Worm (Caenorhabditis elegans) whole organism, L2 larva: ENCODE measurements around the gene eral-1.

Experiments used
- F13H6.1 ChIP-seq: sonication (generic microtip); optimal IDR thresholded peaks from 2 replicates; lab custom pipeline; 2016; ENCODE audit warnings: missing genetic modification characterization, missing compliant biosample characterization
- ama-1 ChIP-seq: fragments of 150-350 bp; optimal IDR thresholded peaks from 2 replicates; lab custom pipeline; 2018; ENCODE audit warnings: inconsistent platforms
- blmp-1 ChIP-seq: sonication (generic microtip); optimal IDR thresholded peaks from 2 replicates; lab custom pipeline; 2017; ENCODE audit warnings: missing genetic modification characterization, mild to moderate bottlenecking, missing compliant biosample characterization, antibody characterized with exemption, moderate library complexity; ENCODE audit not compliant: insufficient read depth
- ceh-16 ChIP-seq: fragments of 150-350 bp; optimal IDR thresholded peaks from 2 replicates; lab custom pipeline; 2014; ENCODE audit warnings: missing biosample characterization, missing genetic modification characterization
- crh-2 ChIP-seq: sonication (generic microtip); optimal IDR thresholded peaks from 2 replicates; lab custom pipeline; 2017; ENCODE audit warnings: missing biosample characterization, missing genetic modification characterization
- egl-27 ChIP-seq: sonication (generic microtip); optimal IDR thresholded peaks from 3 replicates; lab custom pipeline; 2017; ENCODE audit warnings: missing biosample characterization, missing genetic modification reagents, missing genetic modification characterization
- fos-1 ChIP-seq: fragments of 150-350 bp; optimal IDR thresholded peaks from 2 replicates; lab custom pipeline; 2014; ENCODE audit warnings: missing biosample characterization, missing genetic modification characterization
- gmeb-1 ChIP-seq: fragments of 150-350 bp; optimal IDR thresholded peaks from 2 replicates; lab custom pipeline; 2014; ENCODE audit warnings: missing biosample characterization, missing genetic modification characterization
- lin-11 ChIP-seq: fragments of 150-350 bp; sonication (generic microtip); optimal IDR thresholded peaks from 2 replicates; lab custom pipeline; 2014; ENCODE audit warnings: missing biosample characterization, missing genetic modification characterization, inconsistent platforms, mixed read lengths
- lin-13 ChIP-seq: fragments of 150-350 bp; optimal IDR thresholded peaks from 2 replicates; lab custom pipeline; 2014; ENCODE audit warnings: missing biosample characterization, missing genetic modification reagents, missing genetic modification characterization
- lin-39 ChIP-seq: fragments of 150-350 bp; optimal IDR thresholded peaks from 2 replicates; lab custom pipeline; 2014; ENCODE audit warnings: missing biosample characterization, missing genetic modification reagents, missing genetic modification characterization
- lsy-2 ChIP-seq, 2 experiments: fragments of 150-350 bp in 1 of 2; sonication (generic microtip) in 1 of 2; optimal IDR thresholded peaks; 2 replicates each; lab custom pipeline; 2014 to 2017; ENCODE audit warnings: missing biosample characterization in 2 of 2, missing genetic modification characterization in 2 of 2
- mab-5 ChIP-seq: fragments of 150-350 bp; optimal IDR thresholded peaks from 2 replicates; lab custom pipeline; 2014; ENCODE audit warnings: missing biosample characterization, missing genetic modification characterization
- mbf-1 ChIP-seq: sonication (generic microtip); optimal IDR thresholded peaks from 2 replicates; lab custom pipeline; 2017; ENCODE audit warnings: missing biosample characterization, missing genetic modification characterization
- mdl-1 ChIP-seq, 2 experiments: fragments of 150-350 bp in 1 of 2; sonication (generic microtip) in 1 of 2; optimal IDR thresholded peaks; 2 replicates each; lab custom pipeline; 2017; ENCODE audit warnings: missing biosample characterization in 2 of 2, missing genetic modification characterization in 2 of 2
- nhr-11 ChIP-seq: fragments of 150-350 bp; optimal IDR thresholded peaks from 2 replicates; lab custom pipeline; 2014; ENCODE audit warnings: missing biosample characterization, missing genetic modification characterization
- nhr-12 ChIP-seq: fragments of 150-350 bp; optimal IDR thresholded peaks from 2 replicates; lab custom pipeline; 2014; ENCODE audit warnings: missing biosample characterization, missing genetic modification characterization
- nhr-129 ChIP-seq: fragments of 150-350 bp; optimal IDR thresholded peaks from 2 replicates; lab custom pipeline; 2014; ENCODE audit warnings: missing biosample characterization, missing genetic modification characterization
- nhr-21 ChIP-seq: fragments of 150-350 bp; optimal IDR thresholded peaks from 2 replicates; lab custom pipeline; 2014; ENCODE audit warnings: missing biosample characterization, missing genetic modification characterization
- nhr-25 ChIP-seq: fragments of 150-350 bp; sonication (generic microtip); optimal IDR thresholded peaks from 3 replicates; lab custom pipeline; 2014; ENCODE audit warnings: missing biosample characterization, missing genetic modification characterization
- sma-3 ChIP-seq: sonication (generic microtip); optimal IDR thresholded peaks from 2 replicates; lab custom pipeline; 2016; ENCODE audit warnings: missing genetic modification reagents, missing genetic modification characterization, missing compliant biosample characterization
- sma-9 ChIP-seq, 2 experiments: fragments of 150-350 bp in 1 of 2; sonication (generic microtip) in 1 of 2; optimal IDR thresholded peaks; 2 replicates each; lab custom pipeline; 2014 to 2016; ENCODE audit warnings: missing genetic modification characterization in 2 of 2, mild to moderate bottlenecking in 1 of 2, missing biosample characterization in 1 of 2, missing compliant biosample characterization in 1 of 2, missing genetic modification reagents in 1 of 2, moderate library complexity in 1 of 2
- snpc-4 ChIP-seq: fragments of 150-350 bp; optimal IDR thresholded peaks from 2 replicates; lab custom pipeline; 2014; ENCODE audit warnings: missing biosample characterization, missing genetic modification characterization
- unc-39 ChIP-seq: fragments of 150-350 bp; optimal IDR thresholded peaks from 2 replicates; lab custom pipeline; 2014; ENCODE audit warnings: missing biosample characterization, missing genetic modification characterization
- unc-55 ChIP-seq: fragments of 150-350 bp; sonication (generic microtip); optimal IDR thresholded peaks from 3 replicates; lab custom pipeline; 2014; ENCODE audit warnings: missing biosample characterization, missing genetic modification reagents, missing genetic modification characterization
- unc-62 ChIP-seq: fragments of 150-350 bp; optimal IDR thresholded peaks from 2 replicates; lab custom pipeline; 2014; ENCODE audit warnings: missing biosample characterization, missing genetic modification reagents, missing genetic modification characterization
- zag-1 ChIP-seq: fragments of 150-350 bp; optimal IDR thresholded peaks from 2 replicates; lab custom pipeline; 2014; ENCODE audit warnings: missing biosample characterization, missing genetic modification characterization
- ztf-1 ChIP-seq: fragments of 200-800 bp; sonication (Bioruptor generic); conservative IDR thresholded peaks from 2 replicates; pipeline ENCODE4 v1.3.6; 2022; ENCODE audit warnings: missing genetic modification characterization, missing compliant biosample characterization
- ztf-4 ChIP-seq: fragments of 150-350 bp; optimal IDR thresholded peaks from 2 replicates; lab custom pipeline; 2014; ENCODE audit warnings: missing biosample characterization, missing genetic modification characterization

Gene eral-1

ce11 chrII:9576707-9577106, 12.9 kb downstream of the eral-1 start:
- TF ChIP-seq mab-5 (tag; lab: Kevin White, UChicago) = peak; percentile 74
- TF ChIP-seq ceh-16 (tag; lab: Kevin White, UChicago) = no peak
- peak; percentile 14 for TF ChIP-seq crh-2 (tag; lab: Kevin White, UChicago)

ce11 chrII:9575670-9576069, 13.9 kb downstream of the eral-1 start, which contains the start of gene exc-7:
Gene exc-7 (plus strand): TSS chrII:9575970.
- TF ChIP-seq lin-11 (tag; lab: Kevin White, UChicago) = no peak
- TF ChIP-seq ztf-4 (tag; lab: Kevin White, UChicago) = no peak
- TF ChIP-seq blmp-1 (tag; lab: Kevin White, UChicago) = no peak
- no peak for TF ChIP-seq unc-39 (tag; lab: Kevin White, UChicago)
- TF ChIP-seq gmeb-1 (tag; lab: Kevin White, UChicago) = no peak
- TF ChIP-seq snpc-4 = no peak
- TF ChIP-seq mbf-1 = no peak
- no peak for TF ChIP-seq lin-39 (tag; lab: Kevin White, UChicago)
- TF ChIP-seq lin-13 (GFP tag; lab: Kevin White, UChicago) = no peak
- TF ChIP-seq nhr-21 (tag; lab: Kevin White, UChicago) = no peak
- TF ChIP-seq unc-62 (GFP tag; lab: Kevin White, UChicago) = no peak
- no peak for TF ChIP-seq unc-55 (GFP tag; lab: Kevin White, UChicago)
- no peak for TF ChIP-seq nhr-25 (tag; lab: Kevin White, UChicago)
- TF ChIP-seq sma-9 (GFP tag; optimal IDR thresholded peaks at IDR 0.05; lab: Kevin White, UChicago) = no peak
- no peak for TF ChIP-seq sma-9 (tag; optimal IDR thresholded peaks at IDR 0.05; lab: Kevin White, UChicago)
- TF ChIP-seq ama-1 (lab: Kevin White, UChicago) = no peak
- no peak for TF ChIP-seq ztf-1 (GFP tag; lab: Robert Waterston, UW)
- TF ChIP-seq sma-3 (GFP tag; lab: Kevin White, UChicago) = no peak
- no peak for TF ChIP-seq crh-2 (tag; lab: Kevin White, UChicago)
- TF ChIP-seq, all 48 proteins: peak for 0

- TF ChIP-seq nhr-129 (peak; percentile 8), lin-11 (tag; lab: Kevin White, UChicago) (no peak), blmp-1 (tag; lab: Kevin White, UChicago) (no peak)
Observed at ce11 chrII:9574406-9574805, 15.2 kb downstream of the eral-1 start.

- TF ChIP-seq nhr-25 (tag; lab: Kevin White, UChicago) = peak; percentile 4
- TF ChIP-seq unc-39 (tag; lab: Kevin White, UChicago) = no peak
- TF ChIP-seq nhr-21 (tag; lab: Kevin White, UChicago) = peak; percentile 31
- TF ChIP-seq nhr-129 = peak; percentile 17
- no peak for TF ChIP-seq nhr-12 (tag; lab: Kevin White, UChicago)
Observed at ce11 chrII:9573412-9573811, 16.2 kb downstream of the eral-1 start.

ce11 chrII:9566045-9566444, 23.5 kb downstream of the eral-1 start:
- TF ChIP-seq zag-1 (tag; lab: Kevin White, UChicago) (peak; percentile 10), ceh-16 (tag; lab: Kevin White, UChicago) (no peak), lin-39 (tag; lab: Kevin White, UChicago) (no peak), fos-1 (tag; lab: Kevin White, UChicago) (peak; percentile 22), ztf-1 (GFP tag; lab: Robert Waterston, UW) (no peak), nhr-21 (tag; lab: Kevin White, UChicago) (peak; percentile 18), mdl-1 (tag; optimal IDR thresholded peaks at IDR 0.05; lab: Kevin White, UChicago) (no peak), lsy-2 (tag; optimal IDR thresholded peaks at IDR 0.05; lab: Kevin White, UChicago) (peak; percentile 40 to 44), nhr-129 (peak; percentile 68), crh-2 (tag; lab: Kevin White, UChicago) (peak; percentile 40), unc-39 (tag; lab: Kevin White, UChicago) (no peak), nhr-25 (tag; lab: Kevin White, UChicago) (peak; percentile 58), F13H6.1 (tag; lab: Kevin White, UChicago) (peak; percentile 22), nhr-11 (tag; lab: Kevin White, UChicago) (peak; percentile 26), sma-3 (GFP tag; lab: Kevin White, UChicago) (peak; percentile 46), gmeb-1 (tag; lab: Kevin White, UChicago) (peak; percentile 32), unc-55 (GFP tag; lab: Kevin White, UChicago) (peak; percentile 37), egl-27 (tag; lab: Kevin White, UChicago) (peak; percentile 51), lin-11 (tag; lab: Kevin White, UChicago) (peak; percentile 25), sma-9 (GFP tag; optimal IDR thresholded peaks at IDR 0.05; lab: Kevin White, UChicago) (peak; percentile 58), sma-9 (tag; optimal IDR thresholded peaks at IDR 0.05; lab: Kevin White, UChicago) (no peak), lin-13 (GFP tag; lab: Kevin White, UChicago) (peak; percentile 17)
- TF ChIP-seq, all 48 proteins: peak for 16
